ENCODE assay signal across 2 fruit fly cellular contexts in the genomic region with DNA sequence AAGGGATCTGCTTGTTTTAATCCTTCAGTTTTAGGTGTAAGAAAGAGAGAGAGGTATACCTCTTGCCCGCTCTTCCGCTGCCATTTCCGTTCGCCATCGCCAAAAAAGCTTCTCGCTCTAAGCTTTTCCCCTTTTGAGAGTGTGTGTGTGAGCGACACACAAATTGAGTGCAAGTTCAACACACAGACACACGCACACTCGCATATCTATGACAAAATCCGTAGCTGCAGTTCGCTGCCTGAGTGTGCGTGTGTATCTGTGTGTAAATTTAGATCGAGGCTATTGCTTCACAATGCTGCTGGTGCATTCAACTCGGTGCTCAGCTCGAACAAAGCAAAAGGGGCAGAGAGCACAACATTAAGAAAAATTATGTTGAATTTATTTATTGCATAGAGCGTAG.
TF ChIP-seq lines count a peak whose summit lies in the region.

No protein-coding gene starts in this region.

TF ChIP-seq in whole organism, embryonic, 481 proteins besides CTCF, POLR2A, EP300 and RAD21 (continued from another document and continues in another):
- TF ChIP-seq Trl (optimal IDR thresholded peaks at IDR 0.05; lab: Kevin White, UChicago) (peak; percentile 30 to 43), Trl (GFP tag; optimal IDR thresholded peaks at IDR 0.05; lab: Kevin White, UChicago) (no peak), Ets97D (GFP tag; optimal IDR thresholded peaks at IDR 0.05; lab: Kevin White, UChicago) (peak; percentile 53), CG8290 (GFP tag; optimal IDR thresholded peaks at IDR 0.05; lab: Kevin White, UChicago) (no peak), CG8290 (tag; optimal IDR thresholded peaks at IDR 0.05; lab: Kevin White, UChicago) (peak in 1 of 2 experiments; percentile 60), CG12219 (GFP tag; optimal IDR thresholded peaks at IDR 0.05; lab: Kevin White, UChicago) (peak; percentile 0), CG9932 (GFP tag; IDR thresholded peaks at IDR 0.05; lab: Robert Waterston, UW) (no peak), CG8478 (optimal IDR thresholded peaks at IDR 0.05; lab: Kevin White, UChicago) (peak; percentile 64), CG2678 (tag; optimal IDR thresholded peaks at IDR 0.05; lab: Kevin White, UChicago) (peak; percentile 30), pb (GFP tag; optimal IDR thresholded peaks at IDR 0.05; lab: Kevin White, UChicago) (no peak), crp (GFP tag; optimal IDR thresholded peaks at IDR 0.05; lab: Kevin White, UChicago) (no peak), Med (GFP tag; lab: Kevin White, UChicago) (peak; percentile 80), CG4617 (GFP tag; optimal IDR thresholded peaks at IDR 0.05; lab: Kevin White, UChicago; ENCODE audit: borderline replicate concordance) (no peak), CG13296 (GFP tag; optimal IDR thresholded peaks at IDR 0.05; lab: Kevin White, UChicago) (peak; percentile 64), chm (GFP tag; IDR thresholded peaks at IDR 0.05; lab: Robert Waterston, UW) (0 out of 2 replicates have a peak, but pooled peaks have one; percentile 12), nmo (GFP tag; optimal IDR thresholded peaks at IDR 0.05; lab: Kevin White, UChicago) (no peak), CG31441 (GFP tag; IDR thresholded peaks at IDR 0.05; lab: Robert Waterston, UW) (peak; percentile 41; the same call in 1 of the 2 replicates), Drgx (GFP tag; IDR thresholded peaks at IDR 0.05; lab: Robert Waterston, UW) (peak; percentile 15; the same call in 1 of the 2 replicates), CG11504 (tag; optimal IDR thresholded peaks at IDR 0.05; lab: Kevin White, UChicago) (peak; percentile 14), schlank (tag; optimal IDR thresholded peaks at IDR 0.05; lab: Kevin White, UChicago) (peak; percentile 12), cas (GFP tag; IDR thresholded peaks at IDR 0.05; lab: Robert Waterston, UW) (no peak), CG11696 (GFP tag; IDR thresholded peaks at IDR 0.05; lab: Robert Waterston, UW) (0 out of 2 replicates have a peak, but pooled peaks have one; percentile 27), HHEX (GFP tag; optimal IDR thresholded peaks at IDR 0.05; lab: Kevin White, UChicago) (peak; percentile 48), cg (GFP tag; optimal IDR thresholded peaks at IDR 0.05; lab: Kevin White, UChicago) (peak; percentile 85), nom (GFP tag; optimal IDR thresholded peaks at IDR 0.05; lab: Kevin White, UChicago) (no peak), NfI (GFP tag; optimal IDR thresholded peaks at IDR 0.05; lab: Kevin White, UChicago) (peak; percentile 35), CG1233 (GFP tag; optimal IDR thresholded peaks at IDR 0.05; lab: Kevin White, UChicago) (peak; percentile 19), nau (GFP tag; optimal IDR thresholded peaks at IDR 0.05; lab: Kevin White, UChicago) (peak; percentile 3), CG11093 (GFP tag; IDR thresholded peaks at IDR 0.05; lab: Robert Waterston, UW) (no peak), CG17912 (GFP tag; optimal IDR thresholded peaks at IDR 0.05; lab: Kevin White, UChicago) (peak; percentile 25), HmgZ (tag; optimal IDR thresholded peaks at IDR 0.05; lab: Kevin White, UChicago) (peak; percentile 3), dysf (GFP tag; IDR thresholded peaks at IDR 0.05; lab: Robert Waterston, UW) (0 out of 3 replicates have a peak, but pooled peaks have one; percentile 8), ftz-f1 (GFP tag; optimal IDR thresholded peaks at IDR 0.05; lab: Kevin White, UChicago) (peak; percentile 17), CG10543 (GFP tag; optimal IDR thresholded peaks at IDR 0.05; lab: Kevin White, UChicago) (peak; percentile 26), phol (tag; optimal IDR thresholded peaks at IDR 0.05; lab: Kevin White, UChicago) (peak; percentile 35), CG11723 (GFP tag; optimal IDR thresholded peaks at IDR 0.05; lab: Kevin White, UChicago) (peak; percentile 10), CG7839 (tag; optimal IDR thresholded peaks at IDR 0.05; lab: Kevin White, UChicago) (peak; percentile 30), otp (GFP tag; IDR thresholded peaks at IDR 0.05; lab: Robert Waterston, UW) (peak; percentile 40; the same call in 1 of the 3 replicates), Fer1 (GFP tag; optimal IDR thresholded peaks at IDR 0.05; lab: Kevin White, UChicago) (peak; percentile 70), Rfx (GFP tag; IDR thresholded peaks at IDR 0.05; lab: Robert Waterston, UW) (peak; percentile 20; the same call in 1 of the 2 replicates), lab (GFP tag; optimal IDR thresholded peaks at IDR 0.05; lab: Kevin White, UChicago) (peak; percentile 45), btn (GFP tag; optimal IDR thresholded peaks at IDR 0.05; lab: Kevin White, UChicago) (no peak), Nf-YC (tag; optimal IDR thresholded peaks at IDR 0.05; lab: Kevin White, UChicago) (peak; percentile 52), CG18619 (GFP tag; optimal IDR thresholded peaks at IDR 0.05; lab: Kevin White, UChicago) (peak; percentile 2), CG34376 (GFP tag; optimal IDR thresholded peaks at IDR 0.05; lab: Kevin White, UChicago) (peak; percentile 39), jing (GFP tag; optimal IDR thresholded peaks at IDR 0.05; lab: Kevin White, UChicago) (no peak), CG12071 (GFP tag; optimal IDR thresholded peaks at IDR 0.05; lab: Kevin White, UChicago) (peak; percentile 57), Bdp1 (GFP tag; optimal IDR thresholded peaks at IDR 0.05; lab: Kevin White, UChicago) (no peak), CG17359 (tag; optimal IDR thresholded peaks at IDR 0.05; lab: Kevin White, UChicago) (peak; percentile 9), BtbVII (GFP tag; optimal IDR thresholded peaks at IDR 0.05; lab: Kevin White, UChicago) (peak; percentile 5), gce (GFP tag; IDR thresholded peaks at IDR 0.05; lab: Robert Waterston, UW) (0 out of 3 replicates have a peak, but pooled peaks have one; percentile 21), CG15073 (GFP tag; optimal IDR thresholded peaks at IDR 0.05; lab: Kevin White, UChicago) (no peak), Fer3 (tag; optimal IDR thresholded peaks at IDR 0.05; lab: Kevin White, UChicago) (peak; percentile 28), sqz (GFP tag; optimal IDR thresholded peaks at IDR 0.05; lab: Kevin White, UChicago) (peak; percentile 37), mirr (GFP tag; optimal IDR thresholded peaks at IDR 0.05; lab: Kevin White, UChicago) (peak; percentile 40), CG15269 (tag; optimal IDR thresholded peaks at IDR 0.05; lab: Kevin White, UChicago) (peak; percentile 15), so (GFP tag; IDR thresholded peaks at IDR 0.05; lab: Robert Waterston, UW) (0 out of 3 replicates have a peak, but pooled peaks have one; percentile 13), CG17385 (GFP tag; optimal IDR thresholded peaks at IDR 0.05; lab: Kevin White, UChicago) (peak; percentile 38), CG4328 (GFP tag; optimal IDR thresholded peaks at IDR 0.05; lab: Kevin White, UChicago) (peak; percentile 29), fd3F (GFP tag; optimal IDR thresholded peaks at IDR 0.05; lab: Kevin White, UChicago) (no peak), Hmr (GFP tag; optimal IDR thresholded peaks at IDR 0.05; lab: Kevin White, UChicago) (peak; percentile 34), B-H2 (GFP tag; optimal IDR thresholded peaks at IDR 0.05; lab: Kevin White, UChicago) (peak; percentile 2)

TF ChIP-seq in whole organism, prepupa, 60 proteins besides CTCF, POLR2A, EP300 and RAD21 (continued from another document):
- TF ChIP-seq spab (GFP tag; optimal IDR thresholded peaks at IDR 0.05; lab: Kevin White, UChicago) (no peak), OdsH (GFP tag; optimal IDR thresholded peaks at IDR 0.05; lab: Kevin White, UChicago) (no peak), CG1621 (tag; optimal IDR thresholded peaks at IDR 0.05; lab: Kevin White, UChicago) (no peak), Sox14 (GFP tag; optimal IDR thresholded peaks at IDR 0.05; lab: Kevin White, UChicago) (no peak), Sox102F (GFP tag; optimal IDR thresholded peaks at IDR 0.05; lab: Kevin White, UChicago) (no peak), CG8632 (GFP tag; optimal IDR thresholded peaks at IDR 0.05; lab: Kevin White, UChicago) (no peak), Hr39 (GFP tag; optimal IDR thresholded peaks at IDR 0.05; lab: Kevin White, UChicago) (no peak), CG6808 (GFP tag; optimal IDR thresholded peaks at IDR 0.05; lab: Kevin White, UChicago) (no peak), topi (GFP tag; optimal IDR thresholded peaks at IDR 0.05; lab: Kevin White, UChicago) (peak; percentile 3)
